Fruit fly (Drosophila melanogaster): Measurements from ENCODE around the gene CG1394.
A peak's percentile ranks its signal among the peaks of the same experiment; 100 is the strongest.

Gene CG1394

dm6 chrX:11155808-11156589 lies 14.5 kb downstream of the CG1394 start (continued):
- peak; percentile 28 for TF ChIP-seq CG2712 (tag; optimal IDR thresholded peaks at IDR 0.05)
- peak; percentile 43 for TF ChIP-seq CG10147 (GFP tag; optimal IDR thresholded peaks at IDR 0.05)
- TF ChIP-seq dysf (GFP tag; IDR thresholded peaks at IDR 0.05) = peak; percentile 31; the same call in 1 of the 3 replicates
- no peak for TF ChIP-seq CG4707 (GFP tag; optimal IDR thresholded peaks at IDR 0.05)
- TF ChIP-seq CG3847 (GFP tag; IDR thresholded peaks at IDR 0.05) = no peak
- no peak for TF ChIP-seq CG6813 (GFP tag; optimal IDR thresholded peaks at IDR 0.05)
- TF ChIP-seq CG4360 (GFP tag; IDR thresholded peaks at IDR 0.05) = peak; percentile 20; the same call in 1 of the 2 replicates
- no peak for TF ChIP-seq CG10462 (GFP tag; optimal IDR thresholded peaks at IDR 0.05)
- TF ChIP-seq CG10979 (tag; optimal IDR thresholded peaks at IDR 0.05) = peak; percentile 6
- no peak for TF ChIP-seq CG18619 (GFP tag; optimal IDR thresholded peaks at IDR 0.05)
- TF ChIP-seq sima (GFP tag; optimal IDR thresholded peaks at IDR 0.05) = no peak
- TF ChIP-seq inv (GFP tag; IDR thresholded peaks at IDR 0.05; ENCODE audit: partially characterized antibody) = no peak
- no peak for TF ChIP-seq Dip3 (GFP tag; optimal IDR thresholded peaks at IDR 0.05)
- no peak for TF ChIP-seq wdn (GFP tag; IDR thresholded peaks at IDR 0.05)
- no peak for TF ChIP-seq CG33213 (GFP tag; optimal IDR thresholded peaks at IDR 0.05)
- no peak for TF ChIP-seq CG7745 (tag; optimal IDR thresholded peaks at IDR 0.05)
- no peak for TF ChIP-seq ac (GFP tag; optimal IDR thresholded peaks at IDR 0.05)
- TF ChIP-seq CG8944 (GFP tag; optimal IDR thresholded peaks at IDR 0.05) = no peak
- peak; percentile 11 for TF ChIP-seq bcd (GFP tag; optimal IDR thresholded peaks at IDR 0.05)
- TF ChIP-seq tgo (GFP tag; IDR thresholded peaks at IDR 0.05) = no peak; the same call in 2 of the 3 replicates
- no peak for TF ChIP-seq CG10366 (GFP tag; IDR thresholded peaks at IDR 0.05)
- no peak for TF ChIP-seq CG11504 (tag; optimal IDR thresholded peaks at IDR 0.05)
- TF ChIP-seq HLH3B (GFP tag; IDR thresholded peaks at IDR 0.05) = no peak
- no peak for TF ChIP-seq CG8281 (tag; optimal IDR thresholded peaks at IDR 0.05)
- no peak for TF ChIP-seq sc (optimal IDR thresholded peaks at IDR 0.05)
- no peak for TF ChIP-seq sc (GFP tag; optimal IDR thresholded peaks at IDR 0.05)
- TF ChIP-seq crp (GFP tag; optimal IDR thresholded peaks at IDR 0.05) = no peak
- no peak for TF ChIP-seq lbe (GFP tag; optimal IDR thresholded peaks at IDR 0.05)
- TF ChIP-seq Fer1 (GFP tag; optimal IDR thresholded peaks at IDR 0.05) = peak; percentile 7
- TF ChIP-seq CG32532 (GFP tag; IDR thresholded peaks at IDR 0.05) = peak; percentile 69
- TF ChIP-seq kni (GFP tag; optimal IDR thresholded peaks at IDR 0.05) = no peak
- no peak for TF ChIP-seq CG12104 (GFP tag; optimal IDR thresholded peaks at IDR 0.05)
- no peak for TF ChIP-seq abd-A (tag; optimal IDR thresholded peaks at IDR 0.05)
- no peak for TF ChIP-seq CG8359 (GFP tag; optimal IDR thresholded peaks at IDR 0.05; ENCODE audit: borderline replicate concordance)
- TF ChIP-seq CG18599 (GFP tag; optimal IDR thresholded peaks at IDR 0.05) = peak; percentile 31
- TF ChIP-seq Ets65A (GFP tag) = no peak
- TF ChIP-seq wor (GFP tag; IDR thresholded peaks at IDR 0.05) = no peak
- TF ChIP-seq insv (GFP tag; optimal IDR thresholded peaks at IDR 0.05) = peak; percentile 72 to 93
- no peak for TF ChIP-seq CG34224 (GFP tag; IDR thresholded peaks at IDR 0.05; ENCODE audit: partially characterized antibody)
- no peak for TF ChIP-seq mld (GFP tag; IDR thresholded peaks at IDR 0.05; ENCODE audit: partially characterized antibody)
- peak; percentile 30 for TF ChIP-seq kay (GFP tag; optimal IDR thresholded peaks at IDR 0.05)
- no peak for TF ChIP-seq gce (GFP tag; IDR thresholded peaks at IDR 0.05)
- TF ChIP-seq knrl (GFP tag; IDR thresholded peaks at IDR 0.05; ENCODE audit: partially characterized antibody) = no peak
- TF ChIP-seq Med (GFP tag) = peak; percentile 64
- peak; percentile 44 for TF ChIP-seq CG3281 (GFP tag; optimal IDR thresholded peaks at IDR 0.05)
